Fruit fly (Drosophila melanogaster): ENCODE data around the gene Ubc84D.

Ubc84D gene

DNA sequence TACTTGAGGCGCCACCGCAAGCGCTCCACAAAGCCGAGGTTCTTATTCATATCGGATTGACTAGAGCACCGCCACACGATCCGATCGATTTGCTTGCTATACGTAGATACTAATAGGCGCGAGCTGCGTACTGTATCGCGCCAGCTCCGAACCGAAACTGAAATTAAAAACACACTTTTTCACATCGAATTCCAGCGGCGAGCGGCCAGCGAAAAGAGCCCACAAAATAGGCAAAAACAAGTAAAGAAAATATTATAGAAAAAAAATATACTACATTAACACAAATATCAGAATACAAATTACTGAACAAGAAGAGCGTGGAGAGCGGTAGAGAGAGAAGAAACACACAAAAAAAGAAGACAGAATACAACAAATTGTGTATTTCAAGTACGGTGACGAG is 4.3 kb upstream of the Ubc84D start, which contains the start of gene alpha-Est7 (continued):
- TF ChIP-seq nau (GFP tag; optimal IDR thresholded peaks at IDR 0.05): no peak
- TF ChIP-seq corto (GFP tag; optimal IDR thresholded peaks at IDR 0.05): peak; percentile 20
- no peak for TF ChIP-seq CG33557 (GFP tag; optimal IDR thresholded peaks at IDR 0.05)
- TF ChIP-seq Stat92E (GFP tag; optimal IDR thresholded peaks at IDR 0.05): no peak
- TF ChIP-seq Hr3 (GFP tag; optimal IDR thresholded peaks at IDR 0.05): no peak
- TF ChIP-seq Nf-YB (GFP tag; optimal IDR thresholded peaks at IDR 0.05): no peak
- no peak for TF ChIP-seq Bdp1 (GFP tag; optimal IDR thresholded peaks at IDR 0.05)
- peak; percentile 23 for TF ChIP-seq Med (GFP tag)
- TF ChIP-seq Atf3 (GFP tag; optimal IDR thresholded peaks at IDR 0.05): no peak
- no peak for TF ChIP-seq Ada2b (GFP tag; IDR thresholded peaks at IDR 0.05)
- TF ChIP-seq CG30020 (tag; optimal IDR thresholded peaks at IDR 0.05): no peak
- no peak for TF ChIP-seq ATbp (GFP tag; optimal IDR thresholded peaks at IDR 0.05)
- no peak for TF ChIP-seq ranshi (GFP tag; IDR thresholded peaks at IDR 0.05)
- no peak for TF ChIP-seq CG12391 (tag; optimal IDR thresholded peaks at IDR 0.05)
- TF ChIP-seq Trl (optimal IDR thresholded peaks at IDR 0.05): peak in 1 of 2 experiments; percentile 16
- TF ChIP-seq Trl (GFP tag; optimal IDR thresholded peaks at IDR 0.05): no peak
- TF ChIP-seq bbx (GFP tag; IDR thresholded peaks at IDR 0.05; ENCODE audit: partially characterized antibody): no peak
- TF ChIP-seq D19B (GFP tag; optimal IDR thresholded peaks at IDR 0.05): no peak
- no peak for TF ChIP-seq sr (GFP tag; IDR thresholded peaks at IDR 0.05)
- TF ChIP-seq Drgx (GFP tag; IDR thresholded peaks at IDR 0.05): 0 out of 2 replicates have a peak, but pooled peaks have one; percentile 7
- no peak for TF ChIP-seq trem (tag; optimal IDR thresholded peaks at IDR 0.05)
- TF ChIP-seq CG12155 (GFP tag; optimal IDR thresholded peaks at IDR 0.05): no peak
- no peak for TF ChIP-seq CG14965 (GFP tag; optimal IDR thresholded peaks at IDR 0.05; ENCODE audit: borderline replicate concordance)
- TF ChIP-seq CG32532 (GFP tag; IDR thresholded peaks at IDR 0.05): no peak
- no peak for TF ChIP-seq CG12659 (GFP tag; optimal IDR thresholded peaks at IDR 0.05)
- no peak for TF ChIP-seq CG14860 (GFP tag; IDR thresholded peaks at IDR 0.05; ENCODE audit: partially characterized antibody)
- TF ChIP-seq GATAe (GFP tag; conservative IDR thresholded peaks at IDR 0.05): no peak
- 0 out of 2 replicates have a peak, but pooled peaks have one; percentile 3 for TF ChIP-seq amos (GFP tag; IDR thresholded peaks at IDR 0.05; ENCODE audit: partially characterized antibody)
- TF ChIP-seq bab2 (GFP tag; optimal IDR thresholded peaks at IDR 0.05): no peak
- TF ChIP-seq tio (GFP tag; optimal IDR thresholded peaks at IDR 0.05): no peak
- no peak for TF ChIP-seq CG1792 (GFP tag; optimal IDR thresholded peaks at IDR 0.05)
- TF ChIP-seq E2f2 (GFP tag; IDR thresholded peaks at IDR 0.05): no peak
- no peak for TF ChIP-seq CG12236 (GFP tag; optimal IDR thresholded peaks at IDR 0.05)

DNA sequence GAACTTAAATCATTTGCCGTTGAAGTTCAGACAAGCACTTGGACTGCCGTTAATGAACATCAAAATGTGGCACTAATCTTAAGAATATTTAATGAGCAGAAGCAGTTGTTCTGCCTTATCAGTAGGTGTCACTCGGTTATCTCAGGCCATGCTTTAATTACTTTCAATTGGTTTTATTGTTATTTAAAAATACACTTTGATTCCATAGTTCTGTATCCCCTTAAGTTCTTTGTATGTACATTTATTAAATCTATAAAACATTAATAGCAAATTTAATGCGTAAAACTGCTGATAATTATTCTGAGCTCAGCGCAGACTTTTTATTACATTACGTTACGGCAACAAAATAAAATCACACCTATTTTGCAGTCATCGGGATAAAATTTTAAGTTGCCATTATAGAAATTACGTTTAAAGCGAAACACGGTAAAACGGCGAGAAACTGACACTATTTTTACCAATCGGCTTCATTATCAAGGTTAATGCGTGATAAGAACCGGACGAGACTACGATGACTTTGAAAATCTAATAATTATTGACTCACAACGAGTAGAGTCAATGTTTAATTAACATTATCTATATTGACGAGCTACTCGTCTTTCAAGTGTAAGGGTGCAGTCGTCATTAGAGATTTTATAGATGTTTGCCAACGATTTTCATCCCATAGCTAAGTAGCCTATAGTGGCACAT is 3.2 kb upstream of the Ubc84D start:
- TF ChIP-seq Lhr (GFP tag; optimal IDR thresholded peaks at IDR 0.05) (no peak), PHDP (tag; optimal IDR thresholded peaks at IDR 0.05) (peak; percentile 4), CG10209 (GFP tag; optimal IDR thresholded peaks at IDR 0.05) (no peak), Dref (GFP tag; IDR thresholded peaks at IDR 0.05) (no peak), CG34376 (GFP tag; optimal IDR thresholded peaks at IDR 0.05) (peak; percentile 51), CG7963 (GFP tag; IDR thresholded peaks at IDR 0.05; ENCODE audit: partially characterized antibody) (no peak), CG2678 (tag; optimal IDR thresholded peaks at IDR 0.05) (no peak), phol (tag; optimal IDR thresholded peaks at IDR 0.05) (no peak), gt (GFP tag; IDR thresholded peaks at IDR 0.05) (no peak), tup (GFP tag; optimal IDR thresholded peaks at IDR 0.05) (no peak), inv (GFP tag; IDR thresholded peaks at IDR 0.05; ENCODE audit: partially characterized antibody) (no peak), sisA (GFP tag; IDR thresholded peaks at IDR 0.05) (no peak), Doc2 (GFP tag; IDR thresholded peaks at IDR 0.05) (no peak), Antp (GFP tag; optimal IDR thresholded peaks at IDR 0.05) (no peak), gsb (GFP tag; IDR thresholded peaks at IDR 0.05) (no peak), CG7556 (GFP tag; optimal IDR thresholded peaks at IDR 0.05) (no peak), Bteb2 (GFP tag; optimal IDR thresholded peaks at IDR 0.05) (no peak), Lpt (GFP tag; optimal IDR thresholded peaks at IDR 0.05) (no peak), CG33557 (GFP tag; optimal IDR thresholded peaks at IDR 0.05) (peak; percentile 12)
